Fruit fly (Drosophila melanogaster) whole organism, embryonic: ENCODE data around the gene Bug22.
A peak's percentile ranks its signal among the peaks of the same experiment; 100 is the strongest.

Experiments used
- BEAF-32 ChIP-seq: fragments of 200-800 bp; sonication (Bioruptor generic); optimal IDR thresholded peaks from 3 replicates; lab custom pipeline; 2017; ENCODE audit warnings: missing biosample characterization, missing genetic modification characterization, mild to moderate bottlenecking, moderate library complexity, missing genetic modification reagents
- Bteb2 ChIP-seq: fragments of 200-800 bp; sonication (Bioruptor generic); optimal IDR thresholded peaks from 2 replicates; lab custom pipeline; 2016; ENCODE audit warnings: missing biosample characterization, missing genetic modification characterization
- CG10654 ChIP-seq: fragments of 200-800 bp; sonication (Bioruptor generic); optimal IDR thresholded peaks from 2 replicates; lab custom pipeline; 2016; ENCODE audit warnings: missing biosample characterization, missing genetic modification characterization
- CG11398 ChIP-seq: fragments of 200-800 bp; sonication (Bioruptor generic); optimal IDR thresholded peaks from 2 replicates; lab custom pipeline; 2016; ENCODE audit warnings: missing biosample characterization, missing genetic modification characterization
- CG15073 ChIP-seq: fragments of 200-800 bp; sonication (Bioruptor generic); optimal IDR thresholded peaks from 2 replicates; lab custom pipeline; 2016; ENCODE audit warnings: missing biosample characterization, missing genetic modification characterization
- CG15269 ChIP-seq: fragments of 200-800 bp; sonication (Bioruptor generic); optimal IDR thresholded peaks from 2 replicates; lab custom pipeline; 2018; ENCODE audit warnings: missing biosample characterization, mild to moderate bottlenecking, missing genetic modification characterization, moderate library complexity
- CG1603 ChIP-seq: fragments of 200-800 bp; sonication (Bioruptor generic); optimal IDR thresholded peaks from 2 replicates; lab custom pipeline; 2019; ENCODE audit warnings: missing biosample characterization, mild to moderate bottlenecking, missing genetic modification characterization, moderate library complexity
- CG2116 ChIP-seq: fragments of 200-800 bp; sonication (Bioruptor generic); optimal IDR thresholded peaks from 3 replicates; lab custom pipeline; 2018; ENCODE audit warnings: missing biosample characterization, mild to moderate bottlenecking, missing genetic modification characterization
- CG32532 ChIP-seq: fragments of 200-800 bp; sonication (Bioruptor generic); IDR thresholded peaks from 2 replicates; pipeline ENCODE4 v1.3.6; 2022; ENCODE audit warnings: missing biosample characterization, missing genetic modification characterization
- CG33213 ChIP-seq: fragments of 200-800 bp; sonication (Bioruptor generic); optimal IDR thresholded peaks from 3 replicates; lab custom pipeline; 2016; ENCODE audit warnings: missing biosample characterization, missing genetic modification characterization
- CG34224 ChIP-seq: fragments of 200-800 bp; sonication (Bioruptor generic); IDR thresholded peaks from 3 replicates; pipeline ENCODE4 v1.3.6; 2022; ENCODE audit warnings: missing biosample characterization, missing genetic modification characterization; ENCODE audit not compliant: partially characterized antibody
- CG3726 ChIP-seq: fragments of 200-800 bp; sonication (Bioruptor generic); IDR thresholded peaks from 3 replicates; pipeline ENCODE4, ENCODE4 v1.3.6; 2022; ENCODE audit warnings: missing biosample characterization, missing genetic modification characterization
- CG3847 ChIP-seq: fragments of 200-800 bp; sonication (Bioruptor generic); IDR thresholded peaks from 2 replicates; pipeline ENCODE4 v1.3.6; 2022; ENCODE audit warnings: missing biosample characterization, missing genetic modification characterization
- CG5245 ChIP-seq: fragments of 200-800 bp; sonication (Bioruptor generic); optimal IDR thresholded peaks from 3 replicates; lab custom pipeline; 2016; ENCODE audit warnings: missing biosample characterization, missing genetic modification characterization
- CG6689 ChIP-seq: fragments of 200-800 bp; sonication (Bioruptor generic); IDR thresholded peaks from 2 replicates; pipeline ENCODE4 v1.3.6; 2022; ENCODE audit warnings: missing biosample characterization, missing genetic modification characterization
- CG8924 ChIP-seq: fragments of 200-800 bp; optimal IDR thresholded peaks from 3 replicates; lab custom pipeline; 2019; ENCODE audit warnings: missing biosample characterization, mild to moderate bottlenecking, missing genetic modification characterization, moderate library complexity
- CG9437 ChIP-seq: fragments of 200-800 bp; sonication (Bioruptor generic); optimal IDR thresholded peaks from 2 replicates; lab custom pipeline; 2018; ENCODE audit warnings: missing biosample characterization, mild to moderate bottlenecking, missing genetic modification characterization
- CG9797 ChIP-seq: fragments of 200-800 bp; sonication (Bioruptor generic); optimal IDR thresholded peaks from 3 replicates; lab custom pipeline; 2018; ENCODE audit warnings: missing biosample characterization, mild to moderate bottlenecking, missing genetic modification characterization
- Camta ChIP-seq: fragments of 200-800 bp; sonication (Bioruptor generic); optimal IDR thresholded peaks from 2 replicates; lab custom pipeline; 2016; ENCODE audit warnings: missing biosample characterization, missing genetic modification characterization
- CkIIα-i1 ChIP-seq: fragments of 200-800 bp; sonication (Bioruptor generic); IDR thresholded peaks from 2 replicates; pipeline ENCODE4 v1.3.6; 2022; ENCODE audit warnings: missing biosample characterization, missing genetic modification characterization
- D19B ChIP-seq: fragments of 200-800 bp; sonication (Bioruptor generic); optimal IDR thresholded peaks from 2 replicates; lab custom pipeline; 2017; ENCODE audit warnings: missing biosample characterization, mild to moderate bottlenecking, missing genetic modification characterization
- Gug ChIP-seq: fragments of 200-800 bp; sonication (Bioruptor generic); IDR thresholded peaks from 4 replicates; pipeline ENCODE4 v1.3.6; 2022; ENCODE audit warnings: missing biosample characterization, missing genetic modification characterization
- Hr51 ChIP-seq, 2 experiments: fragments of 200-800 bp; sonication (Bioruptor generic); optimal IDR thresholded peaks; 2 replicates in 1 of 2; 3 replicates in 1 of 2; lab custom pipeline; 2016 to 2018; ENCODE audit warnings: missing biosample characterization in 2 of 2, missing genetic modification characterization in 2 of 2, mild to moderate bottlenecking in 1 of 2, moderate library complexity in 1 of 2
- Max ChIP-seq: fragments of 200-800 bp; sonication (Bioruptor generic); optimal IDR thresholded peaks from 2 replicates; lab custom pipeline; 2016; ENCODE audit warnings: missing biosample characterization, mild to moderate bottlenecking, missing genetic modification characterization
- Mrtf ChIP-seq: fragments of 200-800 bp; sonication (Bioruptor generic); IDR thresholded peaks from 3 replicates; pipeline ENCODE4 v1.3.6; 2022; ENCODE audit warnings: missing biosample characterization, missing genetic modification characterization
- PHDP ChIP-seq: fragments of 200-800 bp; sonication (Bioruptor generic); optimal IDR thresholded peaks from 3 replicates; lab custom pipeline; 2018; ENCODE audit warnings: missing biosample characterization, mild to moderate bottlenecking, missing genetic modification characterization, moderate library complexity
- Sox102F ChIP-seq: fragments of 200-800 bp; sonication (Bioruptor generic); optimal IDR thresholded peaks from 2 replicates; lab custom pipeline; 2018; ENCODE audit warnings: missing biosample characterization, mild to moderate bottlenecking, missing genetic modification characterization, moderate library complexity
- Ssrp ChIP-seq: fragments of 200-800 bp; sonication (Bioruptor generic); optimal IDR thresholded peaks from 2 replicates; lab custom pipeline; 2018; ENCODE audit warnings: missing biosample characterization, mild to moderate bottlenecking, missing genetic modification characterization, moderate library complexity
- Vsx1 ChIP-seq: fragments of 200-800 bp; sonication (Bioruptor generic); optimal IDR thresholded peaks from 2 replicates; lab custom pipeline; 2017; ENCODE audit warnings: missing biosample characterization, mild to moderate bottlenecking, missing genetic modification characterization, missing genetic modification reagents
- chm ChIP-seq: fragments of 200-800 bp; sonication (Bioruptor generic); IDR thresholded peaks from 2 replicates; pipeline ENCODE4 v1.3.6; 2022; ENCODE audit warnings: missing biosample characterization, missing genetic modification characterization
- dan ChIP-seq: fragments of 200-800 bp; sonication (Bioruptor generic); IDR thresholded peaks from 2 replicates; pipeline ENCODE4 v1.3.6; 2022; ENCODE audit warnings: missing biosample characterization, missing genetic modification characterization
- dimm ChIP-seq: fragments of 200-800 bp; sonication (Bioruptor generic); IDR thresholded peaks from 2 replicates; pipeline ENCODE4 v1.3.6; 2022; ENCODE audit warnings: missing biosample characterization, missing genetic modification characterization
- dysf ChIP-seq: fragments of 200-800 bp; sonication (Bioruptor generic); IDR thresholded peaks from 3 replicates; pipeline ENCODE4 v1.3.6; 2022; ENCODE audit warnings: missing biosample characterization, missing genetic modification characterization
- fd96Cb ChIP-seq: fragments of 200-800 bp; sonication (Bioruptor generic); optimal IDR thresholded peaks from 2 replicates; lab custom pipeline; 2018; ENCODE audit warnings: missing biosample characterization, mild to moderate bottlenecking, missing genetic modification characterization, moderate library complexity
- grn ChIP-seq: fragments of 200-800 bp; sonication (Bioruptor generic); optimal IDR thresholded peaks from 3 replicates; lab custom pipeline; 2017; ENCODE audit warnings: missing biosample characterization, missing genetic modification characterization
- her ChIP-seq: fragments of 200-800 bp; sonication (Bioruptor generic); optimal IDR thresholded peaks from 2 replicates; lab custom pipeline; 2016; ENCODE audit warnings: missing biosample characterization, missing genetic modification characterization
- inv ChIP-seq: fragments of 200-800 bp; sonication (Bioruptor generic); IDR thresholded peaks from 2 replicates; pipeline ENCODE4 v1.3.6; 2022; ENCODE audit warnings: missing biosample characterization, missing genetic modification characterization; ENCODE audit not compliant: partially characterized antibody
- maf-S ChIP-seq: fragments of 200-800 bp; sonication (Bioruptor generic); optimal IDR thresholded peaks from 2 replicates; lab custom pipeline; 2016; ENCODE audit warnings: missing biosample characterization, missing genetic modification characterization
- nom ChIP-seq: fragments of 200-800 bp; sonication (Bioruptor generic); optimal IDR thresholded peaks from 2 replicates; lab custom pipeline; 2017; ENCODE audit warnings: missing biosample characterization, missing genetic modification characterization, mild to moderate bottlenecking, moderate library complexity, missing genetic modification reagents
- pnt ChIP-seq: fragments of 200-800 bp; sonication (Bioruptor generic); optimal IDR thresholded peaks from 3 replicates; lab custom pipeline; 2016; ENCODE audit warnings: missing biosample characterization, missing genetic modification characterization
- pzg ChIP-seq: fragments of 200-800 bp; sonication (Bioruptor generic); optimal IDR thresholded peaks from 3 replicates; lab custom pipeline; 2018; ENCODE audit warnings: missing biosample characterization, mild to moderate bottlenecking, missing genetic modification characterization, moderate library complexity
- ranshi ChIP-seq: fragments of 200-800 bp; sonication (Bioruptor generic); IDR thresholded peaks from 2 replicates; pipeline ENCODE4 v1.3.6; 2022; ENCODE audit warnings: missing biosample characterization, missing genetic modification characterization
- sc ChIP-seq, 3 experiments: fragments of >200 bp in 2 of 3; fragments of 200-800 bp in 1 of 3; sonication (Bioruptor generic) in 1 of 3; optimal IDR thresholded peaks; 2 replicates in 2 of 3; 3 replicates in 1 of 3; lab custom pipeline; 2017; ENCODE audit warnings: mild to moderate bottlenecking in 1 of 3, missing biosample characterization in 1 of 3, missing genetic modification characterization in 1 of 3, missing genetic modification reagents in 1 of 3
- sd ChIP-seq: fragments of 200-800 bp; sonication (Bioruptor generic); optimal IDR thresholded peaks from 3 replicates; lab custom pipeline; 2018; ENCODE audit warnings: missing biosample characterization, mild to moderate bottlenecking, missing genetic modification characterization, moderate library complexity
- so ChIP-seq: fragments of 200-800 bp; sonication (Bioruptor generic); IDR thresholded peaks from 3 replicates; pipeline ENCODE4 v1.3.6; 2022; ENCODE audit warnings: missing biosample characterization, missing genetic modification characterization
- tgo ChIP-seq: fragments of 200-800 bp; sonication (Bioruptor generic); IDR thresholded peaks from 3 replicates; pipeline ENCODE4 v1.3.6; 2022; ENCODE audit warnings: missing biosample characterization, missing genetic modification characterization
- tio ChIP-seq: fragments of 200-800 bp; sonication (Bioruptor generic); optimal IDR thresholded peaks from 2 replicates; lab custom pipeline; 2017; ENCODE audit warnings: missing biosample characterization, missing genetic modification characterization, inconsistent platforms
- tll ChIP-seq, 2 experiments: fragments of 200-800 bp in 1 of 2; fragments of >200 bp in 1 of 2; sonication (Bioruptor generic) in 1 of 2; optimal IDR thresholded peaks; 2 replicates each; lab custom pipeline; 2017 to 2019; ENCODE audit warnings: missing biosample characterization in 2 of 2, missing genetic modification characterization in 2 of 2, mild to moderate bottlenecking in 1 of 2, moderate library complexity in 1 of 2
- vnd ChIP-seq: fragments of 200-800 bp; sonication (Bioruptor generic); IDR thresholded peaks from 3 replicates; pipeline ENCODE4 v1.3.6; 2022; ENCODE audit warnings: missing biosample characterization, missing genetic modification characterization; ENCODE audit not compliant: partially characterized antibody

Bug22 gene

dm6 chr2L:10474268-10474678 is 43.6 kb upstream of the Bug22 start, which contains the start of gene RluA-1 (continued):
- TF ChIP-seq inv (peak; percentile 57), pzg (GFP tag; lab: Kevin White, UChicago) (peak; percentile 26), CG15269 (tag; lab: Kevin White, UChicago) (peak; percentile 100), CG2116 (GFP tag; lab: Kevin White, UChicago) (peak; percentile 92), CG5245 (GFP tag; lab: Kevin White, UChicago) (peak; percentile 99), grn (peak; percentile 91), maf-S (peak; percentile 87), CG9437 (peak; percentile 97), Max (GFP tag; lab: Kevin White, UChicago) (peak; percentile 99), dan (GFP tag; lab: Robert Waterston, UW) (peak; percentile 97), chm (GFP tag; lab: Robert Waterston, UW) (peak; percentile 100), sd (peak; percentile 97), Hr51 (GFP tag; optimal IDR thresholded peaks at IDR 0.05; lab: Kevin White, UChicago) (peak; percentile 97 to 100), CG32532 (peak; percentile 99), vnd (no peak; the same call in 1 of the 3 replicates), CG33213 (GFP tag; lab: Kevin White, UChicago) (peak; percentile 96), CG6689 (GFP tag; lab: Robert Waterston, UW) (peak; percentile 99), CG1603 (tag; lab: Kevin White, UChicago) (peak; percentile 97), D19B (peak; percentile 95), Camta (GFP tag; lab: Kevin White, UChicago) (peak; percentile 78), so (GFP tag; lab: Robert Waterston, UW) (peak; percentile 97), CG11398 (GFP tag; lab: Kevin White, UChicago) (peak; percentile 87), CG8924 (peak; percentile 100), fd96Cb (tag; lab: Kevin White, UChicago) (peak; percentile 99), Ssrp (peak; percentile 100), CkIIα-i1 (GFP tag; lab: Robert Waterston, UW) (no peak), Mrtf (GFP tag; lab: Robert Waterston, UW) (peak; percentile 99), BEAF-32 (GFP tag; lab: Kevin White, UChicago) (peak; percentile 29), dysf (GFP tag; lab: Robert Waterston, UW) (peak; percentile 100), Gug (GFP tag; lab: Robert Waterston, UW) (peak; percentile 98), CG10654 (GFP tag; lab: Kevin White, UChicago) (peak; percentile 98), ranshi (GFP tag; lab: Robert Waterston, UW) (peak; percentile 93; the same call in 1 of the 2 replicates), Vsx1 (GFP tag; lab: Kevin White, UChicago) (peak; percentile 98), sc (optimal IDR thresholded peaks at IDR 0.05; lab: Kevin White, UChicago) (no peak), sc (GFP tag; optimal IDR thresholded peaks at IDR 0.05; lab: Kevin White, UChicago) (peak; percentile 99), dimm (peak; percentile 99), pnt (GFP tag; lab: Kevin White, UChicago) (peak; percentile 91), Bteb2 (peak; percentile 96), tll (GFP tag; optimal IDR thresholded peaks at IDR 0.05; lab: Kevin White, UChicago) (peak in 1 of 2 experiments; percentile 85), tgo (peak; percentile 100), tio (GFP tag; lab: Kevin White, UChicago) (peak; percentile 98), CG34224 (peak; percentile 67; the same call in 2 of the 3 replicates), CG3726 (GFP tag; lab: Robert Waterston, UW) (peak; percentile 97), CG3847 (peak; percentile 99), nom (GFP tag; lab: Kevin White, UChicago) (peak; percentile 93), Sox102F (GFP tag; lab: Kevin White, UChicago) (peak; percentile 100), CG9797 (GFP tag; lab: Kevin White, UChicago) (peak; percentile 78), CG15073 (GFP tag; lab: Kevin White, UChicago) (peak; percentile 91), PHDP (peak; percentile 100), her (peak; percentile 83)
